Worm (Caenorhabditis elegans): Measurements from ENCODE around the gene lin-29.

lin-29 gene

DNA sequence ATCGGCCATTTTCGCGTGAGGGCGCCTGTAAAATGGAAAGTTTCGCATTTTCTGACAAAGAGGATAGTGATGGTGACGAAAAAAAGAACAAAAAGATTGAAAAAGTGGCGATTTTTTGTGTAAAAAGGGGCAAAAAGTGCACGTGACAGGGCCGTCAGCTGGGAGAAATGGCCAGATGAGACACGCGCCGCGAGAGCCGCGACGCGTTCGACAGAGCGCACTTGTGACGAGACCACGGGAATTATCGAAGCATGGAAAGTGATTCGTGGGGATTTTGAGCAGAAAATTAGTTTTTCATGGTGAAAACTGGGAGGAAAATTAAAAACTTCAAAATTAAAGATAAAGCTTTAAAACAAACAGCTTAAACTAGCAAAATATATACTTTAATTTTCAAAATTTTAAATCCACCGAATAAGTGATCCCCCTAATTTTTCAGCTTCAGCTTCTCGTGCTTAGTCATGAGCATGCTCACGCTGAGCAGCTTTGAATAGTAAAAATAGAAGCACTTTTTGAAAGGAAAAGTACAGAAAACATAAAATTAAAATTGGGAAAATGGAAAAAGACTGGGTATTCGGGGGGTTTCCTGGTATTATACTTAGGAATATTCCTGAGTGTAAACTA is 32.5 kb upstream of the lin-29 start, which contains the start of gene W03C9.5 (continued):
- TF ChIP-seq mdl-1 (tag; optimal IDR thresholded peaks at IDR 0.05) (peak in 1 of 2 experiments; percentile 98), aha-1 (tag; optimal IDR thresholded peaks at IDR 0.05) (peak; percentile 17), lin-13 (GFP tag; optimal IDR thresholded peaks at IDR 0.05) (peak; percentile 97), fkh-4 (tag; optimal IDR thresholded peaks at IDR 0.05; ENCODE audit: borderline replicate concordance) (peak; percentile 46), C04F5.9 (tag; optimal IDR thresholded peaks at IDR 0.05) (peak; percentile 88), nhr-90 (tag; optimal IDR thresholded peaks at IDR 0.05; ENCODE audit: poor library complexity) (peak; percentile 94), C34B4.2 (tag; optimal IDR thresholded peaks at IDR 0.05) (no peak), nhr-47 (tag; optimal IDR thresholded peaks at IDR 0.05) (peak; percentile 96), ceh-82 (tag; optimal IDR thresholded peaks at IDR 0.05) (peak; percentile 90 to 98 (median 91)), swsn-7 (tag; optimal IDR thresholded peaks at IDR 0.05) (peak; percentile 92), C16A3.4 (tag; optimal IDR thresholded peaks at IDR 0.05) (peak; percentile 97), nhr-11 (tag; optimal IDR thresholded peaks at IDR 0.05) (peak; percentile 64), ceh-88 (GFP tag; IDR thresholded peaks at IDR 0.05) (peak; percentile 93), unc-86 (tag; optimal IDR thresholded peaks at IDR 0.05) (peak; percentile 92), aly-2 (tag; optimal IDR thresholded peaks at IDR 0.05) (peak; percentile 68), nhr-20 (tag; optimal IDR thresholded peaks at IDR 0.05) (peak; percentile 96), ceh-8 (GFP tag; optimal IDR thresholded peaks at IDR 0.05) (peak; percentile 84), egl-27 (tag; optimal IDR thresholded peaks at IDR 0.05) (peak; percentile 3 to 31), isw-1 (GFP tag; IDR thresholded peaks at IDR 0.05) (peak; percentile 94), elt-3 (tag; optimal IDR thresholded peaks at IDR 0.05) (peak in 3 of 6 experiments; percentile 36 to 88 (median 82)), unc-62 (GFP tag; optimal IDR thresholded peaks at IDR 0.05) (no peak), lir-3 (tag; optimal IDR thresholded peaks at IDR 0.05; ENCODE audit: poor library complexity) (peak; percentile 94), lsy-2 (tag; optimal IDR thresholded peaks at IDR 0.05) (peak; percentile 92 to 96), jun-1 (tag; optimal IDR thresholded peaks at IDR 0.05) (peak; percentile 90), snpc-4 (tag; optimal IDR thresholded peaks at IDR 0.05) (peak; percentile 82), ztf-4 (tag; optimal IDR thresholded peaks at IDR 0.05) (peak; percentile 82), nhr-76 (tag; optimal IDR thresholded peaks at IDR 0.05) (no peak), pqm-1 (tag; optimal IDR thresholded peaks at IDR 0.05) (no peak), pax-3 (tag; optimal IDR thresholded peaks at IDR 0.05) (peak; percentile 96), lin-35 (GFP tag; optimal IDR thresholded peaks at IDR 0.05) (peak; percentile 89 to 94), mab-9 (GFP tag; IDR thresholded peaks at IDR 0.05) (peak; percentile 76), Y116A8C.19 (tag; optimal IDR thresholded peaks at IDR 0.05; ENCODE audit: borderline replicate concordance) (no peak), tlp-1 (tag; optimal IDR thresholded peaks at IDR 0.05) (no peak), nhr-84 (tag; optimal IDR thresholded peaks at IDR 0.05) (peak; percentile 51), nhr-77 (tag; optimal IDR thresholded peaks at IDR 0.05) (peak; percentile 90), ceh-63 (GFP tag; optimal IDR thresholded peaks at IDR 0.05) (no peak), F16B12.6 (tag; optimal IDR thresholded peaks at IDR 0.05) (peak; percentile 60), efl-3 (GFP tag; optimal IDR thresholded peaks at IDR 0.05) (no peak), nhr-237 (tag; optimal IDR thresholded peaks at IDR 0.05) (peak; percentile 89), nhr-71 (tag; optimal IDR thresholded peaks at IDR 0.05) (peak; percentile 98), vab-15 (tag; optimal IDR thresholded peaks at IDR 0.05) (peak; percentile 97), irx-1 (tag; optimal IDR thresholded peaks at IDR 0.05) (peak; percentile 75), nhr-28 (tag; optimal IDR thresholded peaks at IDR 0.05) (no peak), pag-3 (tag; optimal IDR thresholded peaks at IDR 0.05; ENCODE audit: borderline replicate concordance, insufficient read depth) (peak; percentile 70), unc-98 (GFP tag; IDR thresholded peaks at IDR 0.05) (peak; percentile 95), ces-1 (GFP tag; optimal IDR thresholded peaks at IDR 0.05) (no peak), fkh-10 (GFP tag; optimal IDR thresholded peaks at IDR 0.05) (peak; percentile 58), mef-2 (tag; optimal IDR thresholded peaks at IDR 0.05) (peak; percentile 75), lin-39 (tag; optimal IDR thresholded peaks at IDR 0.05) (no peak), rnt-1 (tag; optimal IDR thresholded peaks at IDR 0.05) (peak; percentile 96), elt-2 (tag; optimal IDR thresholded peaks at IDR 0.05) (peak; percentile 78)
